Fruit fly (Drosophila melanogaster): ENCODE data around the gene CG2116.

- no peak for TF ChIP-seq pad (GFP tag; optimal IDR thresholded peaks at IDR 0.05)
- no peak for TF ChIP-seq cnc (optimal IDR thresholded peaks at IDR 0.05)
- no peak for TF ChIP-seq CG12768 (GFP tag; optimal IDR thresholded peaks at IDR 0.05)
- TF ChIP-seq CG14711 (tag; optimal IDR thresholded peaks at IDR 0.05), result no peak
- no peak for TF ChIP-seq Crg-1 (GFP tag; optimal IDR thresholded peaks at IDR 0.05)
- no peak for TF ChIP-seq kay (GFP tag; ENCODE audit: borderline replicate concordance)
- TF ChIP-seq CG5204 (GFP tag; optimal IDR thresholded peaks at IDR 0.05), result no peak
- no peak for TF ChIP-seq CG11617 (GFP tag; optimal IDR thresholded peaks at IDR 0.05)
- TF ChIP-seq tj (GFP tag; optimal IDR thresholded peaks at IDR 0.05), result peak; percentile 68
Measured at dm6 chrX:8110984-8111383, 18.6 kb upstream of the CG2116 start.

Measured in whole organism, adult.